Worm (Caenorhabditis elegans) whole organism, L1 larva: ENCODE results near the gene dkc-1.

Source experiments
- C04F5.9 ChIP-seq: sonication (generic microtip); optimal IDR thresholded peaks from 2 replicates; lab custom pipeline; 2016; ENCODE audit warnings: missing genetic modification characterization, missing compliant biosample characterization
- egl-27 ChIP-seq, 2 experiments: fragments of 150-350 bp in 1 of 2; sonication (generic microtip); optimal IDR thresholded peaks; 3 replicates each; lab custom pipeline; 2017 to 2018; ENCODE audit warnings: missing biosample characterization in 2 of 2, missing genetic modification characterization in 2 of 2, missing genetic modification reagents in 2 of 2
- elt-3 ChIP-seq, 6 experiments: fragments of 150-350 bp in 1 of 6; sonication (generic microtip); optimal IDR thresholded peaks; 2 replicates each; lab custom pipeline; 2017 to 2018; ENCODE audit warnings: missing biosample characterization in 6 of 6, missing genetic modification characterization in 6 of 6, inconsistent platforms in 1 of 6
- hlh-17 ChIP-seq: fragments of 200-800 bp; sonication (Bioruptor generic); optimal IDR thresholded peaks from 2 replicates; lab custom pipeline; 2018; ENCODE audit warnings: missing genetic modification characterization, mild to moderate bottlenecking, missing compliant biosample characterization, moderate library complexity, borderline replicate concordance
- lin-39 ChIP-seq: fragments of 150-350 bp; optimal IDR thresholded peaks from 2 replicates; lab custom pipeline; 2014; ENCODE audit warnings: missing biosample characterization, missing genetic modification reagents, missing genetic modification characterization
- mdl-1 ChIP-seq, 2 experiments: fragments of 150-350 bp; optimal IDR thresholded peaks; 2 replicates each; lab custom pipeline; 2014 to 2017; ENCODE audit warnings: missing biosample characterization in 2 of 2, missing genetic modification characterization in 2 of 2, inconsistent platforms in 1 of 2
- nhr-28 ChIP-seq: fragments of 150-350 bp; optimal IDR thresholded peaks from 2 replicates; lab custom pipeline; 2014; ENCODE audit warnings: missing biosample characterization, missing genetic modification characterization
- nhr-84 ChIP-seq: sonication (generic microtip); optimal IDR thresholded peaks from 2 replicates; lab custom pipeline; 2017; ENCODE audit warnings: missing biosample characterization, missing genetic modification characterization
- skn-1 ChIP-seq: fragments of 150-350 bp; optimal IDR thresholded peaks from 2 replicates; lab custom pipeline; 2014; ENCODE audit warnings: missing biosample characterization, missing genetic modification characterization
- snpc-4 ChIP-seq: fragments of 150-350 bp; optimal IDR thresholded peaks from 2 replicates; lab custom pipeline; 2014; ENCODE audit warnings: missing biosample characterization, missing genetic modification characterization
- tbx-2 ChIP-seq: sonication (generic microtip); optimal IDR thresholded peaks from 2 replicates; lab custom pipeline; 2016; ENCODE audit warnings: missing genetic modification characterization, missing compliant biosample characterization
- ztf-11 ChIP-seq, 2 experiments: sonication (generic microtip); optimal IDR thresholded peaks; 2 replicates each; lab custom pipeline; 2016 to 2017; ENCODE audit warnings: missing genetic modification characterization in 2 of 2, missing biosample characterization in 1 of 2, missing compliant biosample characterization in 1 of 2

DNA sequence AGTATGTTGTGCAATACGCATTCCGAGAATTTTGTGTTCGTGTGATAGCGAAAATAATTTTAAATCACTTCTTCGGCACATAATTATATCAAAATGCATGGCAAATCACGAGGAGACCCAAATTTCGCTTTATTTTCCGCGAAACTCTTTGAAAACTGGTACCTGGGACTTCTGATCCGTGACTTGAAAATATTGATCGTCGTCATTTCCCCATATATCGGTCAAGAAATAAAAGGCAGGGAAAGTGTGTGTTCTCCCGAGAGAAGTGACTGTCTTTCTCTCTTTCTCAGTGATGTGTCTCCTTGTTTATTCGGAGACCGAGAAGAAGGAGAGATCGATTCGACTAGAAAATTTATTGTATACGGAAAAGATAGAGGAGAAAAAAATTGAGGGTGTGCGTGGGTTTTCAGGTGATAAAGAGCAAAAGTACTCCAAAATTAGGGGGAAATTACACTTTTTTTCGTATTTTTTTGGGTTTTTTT is 37.0 kb upstream of the dkc-1 start, which contains the start of gene W09D10.5:
- TF ChIP-seq egl-27 (tag; optimal IDR thresholded peaks at IDR 0.05; lab: Kevin White, UChicago) (no peak), snpc-4 (no peak), tbx-2 (tag; lab: Kevin White, UChicago) (no peak), nhr-84 (tag; lab: Kevin White, UChicago) (no peak), C04F5.9 (tag; lab: Kevin White, UChicago) (no peak), lin-39 (tag; lab: Kevin White, UChicago) (no peak), ztf-11 (tag; optimal IDR thresholded peaks at IDR 0.05; lab: Kevin White, UChicago) (no peak), elt-3 (tag; optimal IDR thresholded peaks at IDR 0.05; lab: Kevin White, UChicago) (no peak), skn-1 (no peak), nhr-28 (no peak), mdl-1 (tag; optimal IDR thresholded peaks at IDR 0.05; lab: Kevin White, UChicago) (no peak), hlh-17 (GFP tag; lab: Kevin White, UChicago) (no peak)
